Fruit fly (Drosophila melanogaster) whole organism, embryonic: Measurements from ENCODE around the gene CG17377.

ENCODE experiments used
- B-H1 ChIP-seq: fragments of 200-800 bp; sonication (Bioruptor generic); IDR thresholded peaks from 3 replicates; pipeline ENCODE4 v1.3.6; 2022; ENCODE audit warnings: missing biosample characterization, missing genetic modification characterization
- Bteb2 ChIP-seq: fragments of 200-800 bp; sonication (Bioruptor generic); optimal IDR thresholded peaks from 2 replicates; lab custom pipeline; 2016; ENCODE audit warnings: missing biosample characterization, missing genetic modification characterization
- CG10147 ChIP-seq: fragments of 200-800 bp; sonication (Bioruptor generic); optimal IDR thresholded peaks from 2 replicates; lab custom pipeline; 2019; ENCODE audit warnings: missing biosample characterization, mild to moderate bottlenecking, missing genetic modification characterization, moderate library complexity
- CG10366 ChIP-seq: fragments of 200-800 bp; sonication (Bioruptor generic); IDR thresholded peaks from 2 replicates; pipeline ENCODE4 v1.3.6; 2022; ENCODE audit warnings: missing biosample characterization, missing genetic modification characterization
- CG1233 ChIP-seq: fragments of 200-800 bp; sonication (Bioruptor generic); optimal IDR thresholded peaks from 4 replicates; lab custom pipeline; 2018; ENCODE audit warnings: missing biosample characterization, mild to moderate bottlenecking, missing genetic modification characterization
- CG12942 ChIP-seq: fragments of 200-800 bp; sonication (Bioruptor generic); optimal IDR thresholded peaks from 3 replicates; lab custom pipeline; 2016; ENCODE audit warnings: missing biosample characterization, missing genetic modification characterization
- CG15601 ChIP-seq: fragments of 200-800 bp; sonication (Bioruptor generic); optimal IDR thresholded peaks from 3 replicates; lab custom pipeline; 2019; ENCODE audit warnings: missing biosample characterization, mild to moderate bottlenecking, missing genetic modification characterization, moderate library complexity
- CG17186 ChIP-seq: fragments of 200-800 bp; sonication (Bioruptor generic); optimal IDR thresholded peaks from 3 replicates; lab custom pipeline; 2017; ENCODE audit warnings: missing biosample characterization, missing genetic modification reagents, missing genetic modification characterization
- CG17385 ChIP-seq: fragments of 200-800 bp; sonication (Bioruptor generic); optimal IDR thresholded peaks from 3 replicates; lab custom pipeline; 2018; ENCODE audit warnings: missing biosample characterization, mild to moderate bottlenecking, missing genetic modification characterization
- CG1792 ChIP-seq: fragments of 200-800 bp; sonication (Bioruptor generic); optimal IDR thresholded peaks from 2 replicates; lab custom pipeline; 2016; ENCODE audit warnings: missing biosample characterization, missing genetic modification characterization
- CG30020 ChIP-seq: fragments of 200-800 bp; optimal IDR thresholded peaks from 2 replicates; lab custom pipeline; 2019; ENCODE audit warnings: missing biosample characterization, mild to moderate bottlenecking, missing genetic modification characterization, moderate library complexity
- CG30431 ChIP-seq: fragments of 200-800 bp; sonication (Bioruptor generic); optimal IDR thresholded peaks from 2 replicates; lab custom pipeline; 2017; ENCODE audit warnings: missing biosample characterization, missing genetic modification characterization
- CG33213 ChIP-seq: fragments of 200-800 bp; sonication (Bioruptor generic); optimal IDR thresholded peaks from 3 replicates; lab custom pipeline; 2016; ENCODE audit warnings: missing biosample characterization, missing genetic modification characterization
- CG34224 ChIP-seq: fragments of 200-800 bp; sonication (Bioruptor generic); IDR thresholded peaks from 3 replicates; pipeline ENCODE4 v1.3.6; 2022; ENCODE audit warnings: missing biosample characterization, missing genetic modification characterization; ENCODE audit not compliant: partially characterized antibody
- CG42726 ChIP-seq: fragments of 200-800 bp; sonication (Bioruptor generic); IDR thresholded peaks from 2 replicates; pipeline ENCODE4 v1.3.6; 2022; ENCODE audit warnings: missing biosample characterization, missing genetic modification characterization; ENCODE audit not compliant: partially characterized antibody
- CG4282 ChIP-seq: fragments of 200-800 bp; sonication (Bioruptor generic); optimal IDR thresholded peaks from 2 replicates; lab custom pipeline; 2016; ENCODE audit warnings: missing biosample characterization, missing genetic modification characterization
- CG4404 ChIP-seq: fragments of 200-800 bp; sonication (Bioruptor generic); IDR thresholded peaks from 2 replicates; pipeline ENCODE4 v1.3.6; 2022; ENCODE audit warnings: missing biosample characterization, missing genetic modification characterization
- CG4707 ChIP-seq: fragments of 200-800 bp; sonication (Bioruptor generic); optimal IDR thresholded peaks from 2 replicates; lab custom pipeline; 2018; ENCODE audit warnings: missing biosample characterization, mild to moderate bottlenecking, missing genetic modification characterization, moderate library complexity
- CG5953 ChIP-seq: fragments of 200-800 bp; sonication (Bioruptor generic); IDR thresholded peaks from 2 replicates; pipeline ENCODE4 v1.3.6; 2022; ENCODE audit warnings: missing biosample characterization, missing genetic modification characterization
- CG6813 ChIP-seq: fragments of 200-800 bp; sonication (Bioruptor generic); optimal IDR thresholded peaks from 2 replicates; lab custom pipeline; 2017; ENCODE audit warnings: missing biosample characterization, missing genetic modification characterization, mild to moderate bottlenecking, moderate library complexity, missing genetic modification reagents
- CG7372 ChIP-seq: fragments of 200-800 bp; sonication (Bioruptor generic); IDR thresholded peaks from 2 replicates; pipeline ENCODE4 v1.3.6; 2022; ENCODE audit warnings: missing biosample characterization, missing genetic modification characterization
- CG7745 ChIP-seq: fragments of 200-800 bp; sonication (Bioruptor generic); optimal IDR thresholded peaks from 2 replicates; lab custom pipeline; 2018; ENCODE audit warnings: missing biosample characterization, mild to moderate bottlenecking, missing genetic modification characterization, moderate library complexity
- CG8089 ChIP-seq: fragments of 200-800 bp; sonication (Bioruptor generic); optimal IDR thresholded peaks from 3 replicates; lab custom pipeline; 2016; ENCODE audit warnings: missing biosample characterization, missing genetic modification characterization
- CG9727 ChIP-seq: fragments of 200-800 bp; sonication (Bioruptor generic); optimal IDR thresholded peaks from 3 replicates; lab custom pipeline; 2017; ENCODE audit warnings: missing biosample characterization, mild to moderate bottlenecking, missing genetic modification characterization
- CG9876 ChIP-seq: fragments of 200-800 bp; sonication (Bioruptor generic); optimal IDR thresholded peaks from 2 replicates; lab custom pipeline; 2016; ENCODE audit warnings: missing biosample characterization, missing genetic modification characterization
- HLH3B ChIP-seq: fragments of 200-800 bp; sonication (Bioruptor generic); IDR thresholded peaks from 2 replicates; pipeline ENCODE4 v1.3.6; 2022; ENCODE audit warnings: missing biosample characterization, missing genetic modification characterization
- Hmx ChIP-seq: fragments of 200-800 bp; sonication (Bioruptor generic); optimal IDR thresholded peaks from 2 replicates; lab custom pipeline; 2016; ENCODE audit warnings: missing biosample characterization, missing genetic modification characterization
- Hr78 ChIP-seq, 2 experiments: fragments of 200-800 bp in 1 of 2; fragments of >200 bp in 1 of 2; sonication (Bioruptor generic) in 1 of 2; optimal IDR thresholded peaks; 2 replicates each; lab custom pipeline; 2017 to 2019; ENCODE audit warnings: missing biosample characterization in 2 of 2, missing genetic modification characterization in 2 of 2, mild to moderate bottlenecking in 1 of 2, moderate library complexity in 1 of 2
- Sox102F ChIP-seq: fragments of 200-800 bp; sonication (Bioruptor generic); optimal IDR thresholded peaks from 2 replicates; lab custom pipeline; 2018; ENCODE audit warnings: missing biosample characterization, mild to moderate bottlenecking, missing genetic modification characterization, moderate library complexity
- Sry-δ ChIP-seq: fragments of 200-800 bp; sonication (Bioruptor generic); optimal IDR thresholded peaks from 2 replicates; lab custom pipeline; 2016; ENCODE audit warnings: missing biosample characterization, missing genetic modification characterization
- Ssrp ChIP-seq: fragments of 200-800 bp; sonication (Bioruptor generic); optimal IDR thresholded peaks from 2 replicates; lab custom pipeline; 2018; ENCODE audit warnings: missing biosample characterization, mild to moderate bottlenecking, missing genetic modification characterization, moderate library complexity
- Trl ChIP-seq, 3 experiments: fragments of >200 bp in 2 of 3; fragments of 200-800 bp in 1 of 3; sonication (Bioruptor generic) in 1 of 3; optimal IDR thresholded peaks; 2 replicates in 1 of 3; 3 replicates in 2 of 3; lab custom pipeline; 2016 to 2017; ENCODE audit warnings: missing biosample characterization in 1 of 3, missing genetic modification characterization in 1 of 3
- abd-A ChIP-seq: fragments of 200-800 bp; sonication (Bioruptor generic); optimal IDR thresholded peaks from 3 replicates; lab custom pipeline; 2019; ENCODE audit warnings: missing biosample characterization, mild to moderate bottlenecking, missing genetic modification characterization, moderate library complexity
- ara ChIP-seq: fragments of 200-800 bp; sonication (Bioruptor generic); IDR thresholded peaks from 2 replicates; pipeline ENCODE4 v1.3.6; 2022; ENCODE audit warnings: missing biosample characterization, missing genetic modification characterization
- ash1 ChIP-seq: fragments of 200-800 bp; sonication (Bioruptor generic); optimal IDR thresholded peaks from 2 replicates; lab custom pipeline; 2018; ENCODE audit warnings: missing biosample characterization, mild to moderate bottlenecking, missing genetic modification characterization
- bigmax ChIP-seq: fragments of 200-800 bp; sonication (Bioruptor generic); optimal IDR thresholded peaks from 2 replicates; lab custom pipeline; 2018; ENCODE audit warnings: missing biosample characterization, mild to moderate bottlenecking, missing genetic modification characterization
- cad ChIP-seq: fragments of >200 bp; optimal IDR thresholded peaks from 2 replicates; lab custom pipeline; 2017; ENCODE audit warnings: missing biosample characterization, missing genetic modification characterization
- crol ChIP-seq: fragments of 200-800 bp; sonication (Bioruptor generic); IDR thresholded peaks from 2 replicates; pipeline ENCODE4 v1.3.6; 2022; ENCODE audit warnings: missing biosample characterization, missing genetic modification characterization
- dan ChIP-seq: fragments of 200-800 bp; sonication (Bioruptor generic); IDR thresholded peaks from 2 replicates; pipeline ENCODE4 v1.3.6; 2022; ENCODE audit warnings: missing biosample characterization, missing genetic modification characterization
- dm ChIP-seq: fragments of 200-800 bp; sonication (Bioruptor generic); optimal IDR thresholded peaks from 3 replicates; lab custom pipeline; 2016; ENCODE audit warnings: missing biosample characterization, missing genetic modification characterization
- esg ChIP-seq: fragments of 200-800 bp; sonication (Bioruptor generic); conservative IDR thresholded peaks from 2 replicates; pipeline ENCODE4 v1.3.6; 2022; ENCODE audit warnings: missing biosample characterization, missing genetic modification characterization
- ewg ChIP-seq: fragments of 200-800 bp; sonication (Bioruptor generic); optimal IDR thresholded peaks from 3 replicates; lab custom pipeline; 2017; ENCODE audit warnings: mild to moderate bottlenecking, missing biosample characterization, missing genetic modification reagents, missing genetic modification characterization
- fd96Cb ChIP-seq: fragments of 200-800 bp; sonication (Bioruptor generic); optimal IDR thresholded peaks from 2 replicates; lab custom pipeline; 2018; ENCODE audit warnings: missing biosample characterization, mild to moderate bottlenecking, missing genetic modification characterization, moderate library complexity
- gce ChIP-seq: fragments of 200-800 bp; sonication (Bioruptor generic); IDR thresholded peaks from 3 replicates; pipeline ENCODE4 v1.3.6; 2022; ENCODE audit warnings: missing biosample characterization, missing genetic modification characterization
- gro ChIP-seq: fragments of 200-800 bp; sonication (Bioruptor generic); optimal IDR thresholded peaks from 2 replicates; lab custom pipeline; 2016; ENCODE audit warnings: missing biosample characterization, missing genetic modification characterization
- lilli ChIP-seq: fragments of 200-800 bp; sonication (Bioruptor generic); optimal IDR thresholded peaks from 3 replicates; lab custom pipeline; 2016; ENCODE audit warnings: missing biosample characterization, missing genetic modification characterization
- p53 ChIP-seq: fragments of 200-800 bp; sonication (Bioruptor generic); optimal IDR thresholded peaks from 2 replicates; lab custom pipeline; 2016; ENCODE audit warnings: missing biosample characterization, missing genetic modification characterization
- row ChIP-seq: fragments of 200-800 bp; sonication (Bioruptor generic); IDR thresholded peaks from 3 replicates; pipeline ENCODE4 v1.3.6; 2022; ENCODE audit warnings: missing biosample characterization, missing genetic modification characterization
- slbo ChIP-seq: fragments of 200-800 bp; sonication (Bioruptor generic); IDR thresholded peaks from 2 replicates; pipeline ENCODE4 v1.3.6; 2022; ENCODE audit warnings: missing biosample characterization, missing genetic modification characterization
- tin ChIP-seq: fragments of 200-800 bp; sonication (Bioruptor generic); optimal IDR thresholded peaks from 3 replicates; lab custom pipeline; 2016; ENCODE audit warnings: missing biosample characterization, missing genetic modification characterization
- toy ChIP-seq: fragments of 200-800 bp; sonication (Bioruptor generic); IDR thresholded peaks from 2 replicates; pipeline ENCODE4 v1.3.6; 2022; ENCODE audit warnings: missing biosample characterization, missing genetic modification characterization

Gene CG17377

dm6 chr2L:6830264-6830729, 27.7 kb upstream of the CG17377 start:
- TF ChIP-seq crol = no peak
- no peak for TF ChIP-seq CG9876
- no peak for TF ChIP-seq Sry-δ (GFP tag; lab: Kevin White, UChicago)
- peak; percentile 31 for TF ChIP-seq CG10147 (GFP tag; lab: Kevin White, UChicago)
- no peak for TF ChIP-seq Trl (optimal IDR thresholded peaks at IDR 0.05; lab: Kevin White, UChicago)
- TF ChIP-seq Trl (GFP tag; optimal IDR thresholded peaks at IDR 0.05; lab: Kevin White, UChicago) = peak; percentile 11
- no peak for TF ChIP-seq CG33213 (GFP tag; lab: Kevin White, UChicago)
- peak; percentile 49 for TF ChIP-seq CG6813 (GFP tag; lab: Kevin White, UChicago)
- TF ChIP-seq CG7745 (tag; lab: Kevin White, UChicago) = no peak
- TF ChIP-seq abd-A (tag; lab: Kevin White, UChicago) = no peak
- TF ChIP-seq slbo (GFP tag; lab: Robert Waterston, UW) = no peak; the same call in 1 of the 2 replicates
- TF ChIP-seq Ssrp (tag; lab: Kevin White, UChicago) = peak; percentile 64
- peak; percentile 49 for TF ChIP-seq CG15601 (tag; lab: Kevin White, UChicago)
- TF ChIP-seq CG5953 = no peak
- TF ChIP-seq HLH3B = no peak
- TF ChIP-seq CG12942 (GFP tag; lab: Kevin White, UChicago) = no peak
- no peak for TF ChIP-seq esg
- peak; percentile 36 for TF ChIP-seq CG30020
- peak; percentile 35 for TF ChIP-seq Sox102F (GFP tag; lab: Kevin White, UChicago)
- TF ChIP-seq ash1 = no peak
- TF ChIP-seq lilli (GFP tag; lab: Kevin White, UChicago) = peak; percentile 7
- TF ChIP-seq CG30431 (GFP tag; lab: Kevin White, UChicago) = peak; percentile 21
- TF ChIP-seq p53 = no peak
- TF ChIP-seq toy (GFP tag; lab: Robert Waterston, UW) = no peak
- no peak for TF ChIP-seq CG17186 (GFP tag; lab: Kevin White, UChicago)
- TF ChIP-seq CG1792 = no peak
- TF ChIP-seq CG7372 (GFP tag; lab: Robert Waterston, UW) = no peak
- no peak for TF ChIP-seq dan (GFP tag; lab: Robert Waterston, UW)
- TF ChIP-seq Bteb2 = no peak
- TF ChIP-seq gce (GFP tag; lab: Robert Waterston, UW) = no peak
- TF ChIP-seq ewg (GFP tag; lab: Kevin White, UChicago) = peak; percentile 41
- no peak for TF ChIP-seq dm (GFP tag; lab: Kevin White, UChicago)
- TF ChIP-seq CG4707 = no peak
- TF ChIP-seq CG8089 (GFP tag; lab: Kevin White, UChicago) = no peak
- peak; percentile 50 for TF ChIP-seq tin (GFP tag; lab: Kevin White, UChicago)
- TF ChIP-seq row = peak; percentile 70
- TF ChIP-seq cad (GFP tag; lab: Kevin White, UChicago) = no peak
- TF ChIP-seq CG17385 (GFP tag; lab: Kevin White, UChicago) = peak; percentile 45
- TF ChIP-seq CG1233 = peak; percentile 65
- TF ChIP-seq CG4282 = no peak
- TF ChIP-seq fd96Cb = peak; percentile 52
- peak; percentile 71 for TF ChIP-seq CG4404 (GFP tag; lab: Robert Waterston, UW)
- TF ChIP-seq gro (GFP tag; lab: Kevin White, UChicago) = no peak
- TF ChIP-seq CG10366 (GFP tag; lab: Robert Waterston, UW) = no peak
- peak; percentile 64 for TF ChIP-seq ara (GFP tag; lab: Robert Waterston, UW)
- peak in 1 of 2 experiments; percentile 34 for TF ChIP-seq Hr78 (GFP tag; optimal IDR thresholded peaks at IDR 0.05; lab: Kevin White, UChicago)
- no peak for TF ChIP-seq bigmax (GFP tag; lab: Kevin White, UChicago)
- no peak for TF ChIP-seq Hmx
- no peak for TF ChIP-seq CG42726 (GFP tag; lab: Robert Waterston, UW)
- peak; percentile 89 for TF ChIP-seq CG9727
- no peak for TF ChIP-seq B-H1 (GFP tag; lab: Robert Waterston, UW)
- no peak for TF ChIP-seq CG34224
